Fruit fly (Drosophila melanogaster) whole organism, embryonic: ENCODE results near the gene CG32373.

Experiments used
- ATbp ChIP-seq: fragments of 200-800 bp; sonication (Bioruptor generic); optimal IDR thresholded peaks from 2 replicates; lab custom pipeline; 2017; ENCODE audit warnings: missing biosample characterization, mild to moderate bottlenecking, missing genetic modification characterization, missing genetic modification reagents
- Ada2b ChIP-seq: fragments of 200-800 bp; sonication (Bioruptor generic); IDR thresholded peaks from 2 replicates; pipeline ENCODE4 v1.3.6; 2022; ENCODE audit warnings: missing biosample characterization, missing genetic modification characterization
- CG10366 ChIP-seq: fragments of 200-800 bp; sonication (Bioruptor generic); IDR thresholded peaks from 2 replicates; pipeline ENCODE4 v1.3.6; 2022; ENCODE audit warnings: missing biosample characterization, missing genetic modification characterization
- CG13287 ChIP-seq: fragments of 200-800 bp; sonication (Bioruptor generic); IDR thresholded peaks from 2 replicates; pipeline ENCODE4 v1.3.6; 2022; ENCODE audit warnings: missing biosample characterization, missing genetic modification characterization; ENCODE audit not compliant: partially characterized antibody
- CG13775 ChIP-seq: fragments of 200-800 bp; sonication (Bioruptor generic); optimal IDR thresholded peaks from 3 replicates; lab custom pipeline; 2017; ENCODE audit warnings: missing biosample characterization, mild to moderate bottlenecking, missing genetic modification characterization
- CG14014 ChIP-seq: fragments of 200-800 bp; sonication (Bioruptor generic); IDR thresholded peaks from 2 replicates; pipeline ENCODE4 v1.3.6; 2022; ENCODE audit warnings: missing biosample characterization, missing genetic modification characterization
- CG15073 ChIP-seq: fragments of 200-800 bp; sonication (Bioruptor generic); optimal IDR thresholded peaks from 2 replicates; lab custom pipeline; 2016; ENCODE audit warnings: missing biosample characterization, missing genetic modification characterization
- CG1602 ChIP-seq: fragments of 200-800 bp; sonication (Bioruptor generic); optimal IDR thresholded peaks from 3 replicates; lab custom pipeline; 2016; ENCODE audit warnings: missing biosample characterization, missing genetic modification characterization
- CG1792 ChIP-seq: fragments of 200-800 bp; sonication (Bioruptor generic); optimal IDR thresholded peaks from 2 replicates; lab custom pipeline; 2016; ENCODE audit warnings: missing biosample characterization, missing genetic modification characterization
- CG2129 ChIP-seq: fragments of 200-800 bp; sonication (Bioruptor generic); IDR thresholded peaks from 2 replicates; pipeline ENCODE4 v1.3.6; 2022; ENCODE audit warnings: missing biosample characterization, missing genetic modification characterization; ENCODE audit not compliant: partially characterized antibody
- CG2875 ChIP-seq: fragments of 200-800 bp; sonication (Bioruptor generic); optimal IDR thresholded peaks from 2 replicates; lab custom pipeline; 2017; ENCODE audit warnings: missing biosample characterization, mild to moderate bottlenecking, missing genetic modification characterization, missing genetic modification reagents
- CG31224 ChIP-seq: fragments of 200-800 bp; sonication (Bioruptor generic); IDR thresholded peaks from 2 replicates; pipeline ENCODE4 v1.3.6; 2022; ENCODE audit warnings: missing biosample characterization, missing genetic modification characterization
- CG3163 ChIP-seq: fragments of 200-800 bp; sonication (Bioruptor generic); optimal IDR thresholded peaks from 3 replicates; lab custom pipeline; 2016; ENCODE audit warnings: missing biosample characterization, missing genetic modification characterization
- CG32767 ChIP-seq: fragments of 200-800 bp; sonication (Bioruptor generic); IDR thresholded peaks from 2 replicates; pipeline ENCODE4 v1.3.6; 2022; ENCODE audit warnings: missing biosample characterization, missing genetic modification characterization
- CG34224 ChIP-seq: fragments of 200-800 bp; sonication (Bioruptor generic); IDR thresholded peaks from 3 replicates; pipeline ENCODE4 v1.3.6; 2022; ENCODE audit warnings: missing biosample characterization, missing genetic modification characterization; ENCODE audit not compliant: partially characterized antibody
- CG3995 ChIP-seq: fragments of 200-800 bp; sonication (Bioruptor generic); optimal IDR thresholded peaks from 3 replicates; lab custom pipeline; 2016; ENCODE audit warnings: missing biosample characterization, missing genetic modification characterization
- CG4360 ChIP-seq: fragments of 200-800 bp; sonication (Bioruptor generic); IDR thresholded peaks from 2 replicates; pipeline ENCODE4 v1.3.6; 2022; ENCODE audit warnings: missing biosample characterization, missing genetic modification characterization
- CG4820 ChIP-seq: fragments of 200-800 bp; sonication (Bioruptor generic); optimal IDR thresholded peaks from 3 replicates; lab custom pipeline; 2016; ENCODE audit warnings: missing biosample characterization, missing genetic modification characterization
- CG6654 ChIP-seq: fragments of 200-800 bp; sonication (Bioruptor generic); optimal IDR thresholded peaks from 2 replicates; lab custom pipeline; 2017; ENCODE audit warnings: missing biosample characterization, mild to moderate bottlenecking, missing genetic modification characterization
- CG8388 ChIP-seq: fragments of 200-800 bp; sonication (Bioruptor generic); optimal IDR thresholded peaks from 2 replicates; lab custom pipeline; 2019; ENCODE audit warnings: missing biosample characterization, mild to moderate bottlenecking, missing genetic modification characterization, moderate library complexity
- CG9932 ChIP-seq: fragments of 200-800 bp; sonication (Bioruptor generic); IDR thresholded peaks from 2 replicates; pipeline ENCODE4 v1.3.6; 2022; ENCODE audit warnings: missing biosample characterization, missing genetic modification characterization
- CoRest ChIP-seq: fragments of 200-800 bp; sonication (Bioruptor generic); optimal IDR thresholded peaks from 3 replicates; lab custom pipeline; 2018; ENCODE audit warnings: missing biosample characterization, mild to moderate bottlenecking, missing genetic modification characterization, moderate library complexity
- Ets65A ChIP-seq: fragments of 200-800 bp; sonication (Bioruptor generic); peaks from one replicate; lab custom pipeline; 2016; ENCODE audit warnings: missing biosample characterization, missing genetic modification characterization
- Med ChIP-seq: fragments of 200-800 bp; sonication (Bioruptor generic); peaks from one replicate; lab custom pipeline; 2016; ENCODE audit warnings: missing biosample characterization, missing genetic modification characterization, mild to moderate bottlenecking, inconsistent platforms, moderate library complexity
- Opbp ChIP-seq: fragments of 200-800 bp; sonication (Bioruptor generic); IDR thresholded peaks from 3 replicates; pipeline ENCODE4 v1.3.6; 2022; ENCODE audit warnings: missing biosample characterization, missing genetic modification characterization; ENCODE audit not compliant: partially characterized antibody
- Pdp1 ChIP-seq, 2 experiments: fragments of 200-800 bp; sonication (Bioruptor generic); optimal IDR thresholded peaks; 3 replicates each; lab custom pipeline; 2016; ENCODE audit warnings: missing biosample characterization in 2 of 2, missing genetic modification characterization in 2 of 2, mild to moderate bottlenecking in 1 of 2, moderate library complexity in 1 of 2
- Side ChIP-seq: fragments of 200-800 bp; sonication (Bioruptor generic); optimal IDR thresholded peaks from 2 replicates; lab custom pipeline; 2016; ENCODE audit warnings: missing biosample characterization, missing genetic modification characterization
- Xrp1 ChIP-seq: fragments of 200-800 bp; sonication (Bioruptor generic); IDR thresholded peaks from 2 replicates; pipeline ENCODE4 v1.3.6; 2022; ENCODE audit warnings: missing biosample characterization, missing genetic modification characterization
- ara ChIP-seq: fragments of 200-800 bp; sonication (Bioruptor generic); IDR thresholded peaks from 2 replicates; pipeline ENCODE4 v1.3.6; 2022; ENCODE audit warnings: missing biosample characterization, missing genetic modification characterization
- ato ChIP-seq: fragments of 200-800 bp; sonication (Bioruptor generic); IDR thresholded peaks from 2 replicates; pipeline ENCODE4 v1.3.6; 2022; ENCODE audit warnings: missing biosample characterization, missing genetic modification characterization; ENCODE audit not compliant: partially characterized antibody
- corto ChIP-seq: fragments of 200-800 bp; sonication (Bioruptor generic); optimal IDR thresholded peaks from 2 replicates; lab custom pipeline; 2016; ENCODE audit warnings: missing biosample characterization, mild to moderate bottlenecking, missing genetic modification characterization, moderate library complexity
- dan ChIP-seq: fragments of 200-800 bp; sonication (Bioruptor generic); IDR thresholded peaks from 2 replicates; pipeline ENCODE4 v1.3.6; 2022; ENCODE audit warnings: missing biosample characterization, missing genetic modification characterization
- fd64A ChIP-seq: fragments of 200-800 bp; sonication (Bioruptor generic); optimal IDR thresholded peaks from 3 replicates; lab custom pipeline; 2018; ENCODE audit warnings: missing biosample characterization, mild to moderate bottlenecking, missing genetic modification characterization
- gem ChIP-seq: fragments of 200-800 bp; sonication (Bioruptor generic); optimal IDR thresholded peaks from 2 replicates; lab custom pipeline; 2019; ENCODE audit warnings: missing biosample characterization, mild to moderate bottlenecking, missing genetic modification characterization, moderate library complexity
- lola ChIP-seq, 3 experiments: fragments of >200 bp in 2 of 3; fragments of 200-800 bp in 1 of 3; sonication (Bioruptor generic) in 1 of 3; optimal IDR thresholded peaks; 2 replicates each; lab custom pipeline; 2017 to 2019; ENCODE audit warnings: missing biosample characterization in 3 of 3, missing genetic modification characterization in 3 of 3, mild to moderate bottlenecking in 1 of 3, moderate library complexity in 1 of 3
- lov ChIP-seq, 2 experiments: fragments of 200-800 bp in 1 of 2; fragments of >200 bp in 1 of 2; sonication (Bioruptor generic) in 1 of 2; IDR thresholded peaks in 1 of 2; optimal IDR thresholded peaks in 1 of 2; 2 replicates in 1 of 2; 3 replicates in 1 of 2; pipeline versions ENCODE4 v1.3.6 to Lab custom; 2017 to 2022; ENCODE audit warnings: missing biosample characterization in 1 of 2, missing genetic modification characterization in 1 of 2
- mirr ChIP-seq: fragments of 200-800 bp; sonication (Bioruptor generic); optimal IDR thresholded peaks from 3 replicates; lab custom pipeline; 2018; ENCODE audit warnings: missing biosample characterization, mild to moderate bottlenecking, missing genetic modification characterization
- nom ChIP-seq: fragments of 200-800 bp; sonication (Bioruptor generic); optimal IDR thresholded peaks from 2 replicates; lab custom pipeline; 2017; ENCODE audit warnings: missing biosample characterization, missing genetic modification characterization, mild to moderate bottlenecking, moderate library complexity, missing genetic modification reagents
- onecut ChIP-seq: fragments of 200-800 bp; sonication (Bioruptor generic); IDR thresholded peaks from 2 replicates; pipeline ENCODE4 v1.3.6; 2022; ENCODE audit warnings: missing biosample characterization, missing genetic modification characterization
- row ChIP-seq: fragments of 200-800 bp; sonication (Bioruptor generic); IDR thresholded peaks from 3 replicates; pipeline ENCODE4 v1.3.6; 2022; ENCODE audit warnings: missing biosample characterization, missing genetic modification characterization
- sens ChIP-seq: fragments of 200-800 bp; sonication (Bioruptor generic); peaks from one replicate; lab custom pipeline; 2016; ENCODE audit warnings: missing biosample characterization, missing genetic modification characterization
- sima ChIP-seq: fragments of 200-800 bp; sonication (Bioruptor generic); optimal IDR thresholded peaks from 2 replicates; lab custom pipeline; 2016; ENCODE audit warnings: missing biosample characterization, missing genetic modification characterization
- sisA ChIP-seq: fragments of 200-800 bp; sonication (Bioruptor generic); IDR thresholded peaks from 2 replicates; pipeline ENCODE4 v1.3.6; 2022; ENCODE audit warnings: missing biosample characterization, missing genetic modification characterization
- slbo ChIP-seq: fragments of 200-800 bp; sonication (Bioruptor generic); IDR thresholded peaks from 2 replicates; pipeline ENCODE4 v1.3.6; 2022; ENCODE audit warnings: missing biosample characterization, missing genetic modification characterization
- tap ChIP-seq: fragments of 200-800 bp; optimal IDR thresholded peaks from 3 replicates; lab custom pipeline; 2019; ENCODE audit warnings: missing biosample characterization, mild to moderate bottlenecking, missing genetic modification characterization, moderate library complexity
- tin ChIP-seq: fragments of 200-800 bp; sonication (Bioruptor generic); optimal IDR thresholded peaks from 3 replicates; lab custom pipeline; 2016; ENCODE audit warnings: missing biosample characterization, missing genetic modification characterization
- vnd ChIP-seq: fragments of 200-800 bp; sonication (Bioruptor generic); IDR thresholded peaks from 3 replicates; pipeline ENCODE4 v1.3.6; 2022; ENCODE audit warnings: missing biosample characterization, missing genetic modification characterization; ENCODE audit not compliant: partially characterized antibody

The CG32373 gene

DNA sequence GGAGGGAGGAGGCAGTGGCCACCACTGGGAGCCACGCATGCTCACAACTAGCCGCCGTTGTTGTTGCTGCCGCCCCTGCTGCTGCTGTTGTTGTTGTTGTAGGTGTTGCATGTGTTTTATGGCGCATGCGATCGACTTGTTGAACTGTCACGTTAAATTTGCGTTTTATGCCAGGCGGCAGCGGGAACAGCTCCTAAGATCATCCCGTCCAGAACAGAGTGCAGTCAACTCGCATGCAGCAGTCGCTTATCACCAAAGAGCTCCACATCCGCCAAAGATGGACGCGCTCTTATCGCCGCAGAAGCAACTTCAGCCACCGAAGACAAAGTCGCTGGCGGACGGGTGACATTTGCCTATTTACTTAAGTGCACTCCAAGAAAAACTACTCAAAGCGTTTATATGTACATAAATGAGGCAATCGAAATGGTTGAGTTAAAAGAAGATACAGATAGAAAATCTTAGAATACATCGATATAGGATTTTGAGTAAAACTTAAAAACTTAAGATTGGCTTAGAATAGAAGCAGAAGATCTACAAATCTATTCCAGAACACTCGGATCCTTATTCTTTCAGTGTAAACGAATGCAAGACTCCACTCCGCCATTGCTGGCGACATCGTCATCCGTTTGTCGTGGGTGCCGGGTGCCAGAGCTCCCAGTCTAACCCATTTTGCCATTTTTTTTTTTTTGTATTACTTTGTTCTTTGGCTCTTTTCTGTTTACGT is 17.6 kb upstream of the CG32373 start (continued):
- TF ChIP-seq ara (GFP tag; lab: Robert Waterston, UW): no peak
- TF ChIP-seq sens (GFP tag; lab: Kevin White, UChicago): peak; percentile 79
- TF ChIP-seq Xrp1: 0 out of 2 replicates have a peak, but pooled peaks have one; percentile 23
- peak; percentile 17 for TF ChIP-seq CG8388 (GFP tag; lab: Kevin White, UChicago)
- TF ChIP-seq CG4360 (GFP tag; lab: Robert Waterston, UW): peak; percentile 78
- TF ChIP-seq Ets65A: peak; percentile 75

DNA sequence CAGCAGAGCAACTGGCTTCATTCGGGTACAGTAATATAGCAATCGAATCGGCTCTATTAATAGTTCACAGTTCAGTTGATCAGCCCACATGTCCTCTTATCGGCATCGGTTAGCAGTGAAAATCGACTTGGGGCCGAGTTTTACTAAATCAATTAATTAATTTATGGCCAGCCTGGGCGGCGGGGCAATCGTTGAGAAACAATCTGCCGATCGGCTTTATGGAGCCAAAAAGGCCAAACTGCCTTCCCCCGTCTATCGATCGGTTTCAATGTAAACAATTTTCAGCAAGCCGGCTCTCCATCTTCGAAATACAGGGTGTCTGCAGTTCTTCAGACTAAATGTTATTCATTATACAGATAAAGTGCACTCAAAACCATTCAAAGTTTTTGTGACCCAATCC is 16.7 kb upstream of the CG32373 start:
- TF ChIP-seq CG13287 (GFP tag; lab: Robert Waterston, UW) (no peak), CG3995 (GFP tag; lab: Kevin White, UChicago) (no peak), ato (GFP tag; lab: Robert Waterston, UW) (no peak), CG2129 (GFP tag; lab: Robert Waterston, UW) (no peak), Pdp1 (GFP tag; optimal IDR thresholded peaks at IDR 0.05; lab: Kevin White, UChicago) (peak in 1 of 2 experiments; percentile 40), slbo (GFP tag; lab: Robert Waterston, UW) (peak; percentile 34; the same call in 1 of the 2 replicates), onecut (GFP tag; lab: Robert Waterston, UW) (peak; percentile 12; the same call in 1 of the 2 replicates), CoRest (tag; lab: Kevin White, UChicago) (no peak), CG10366 (GFP tag; lab: Robert Waterston, UW) (peak; percentile 37; the same call in 1 of the 2 replicates), CG32767 (GFP tag; lab: Robert Waterston, UW) (no peak), Med (GFP tag; lab: Kevin White, UChicago) (peak; percentile 7), nom (GFP tag; lab: Kevin White, UChicago) (no peak), tin (GFP tag; lab: Kevin White, UChicago) (no peak), CG6654 (GFP tag; lab: Kevin White, UChicago) (no peak), gem (tag; lab: Kevin White, UChicago) (no peak), CG34224 (GFP tag; lab: Robert Waterston, UW) (no peak), CG14014 (GFP tag; lab: Robert Waterston, UW) (no peak), ATbp (GFP tag; lab: Kevin White, UChicago) (no peak), fd64A (no peak), dan (GFP tag; lab: Robert Waterston, UW) (no peak), CG2875 (GFP tag; lab: Kevin White, UChicago) (no peak), CG4820 (no peak), sisA (GFP tag; lab: Robert Waterston, UW) (no peak), CG1602 (no peak), lola (GFP tag; optimal IDR thresholded peaks at IDR 0.05; lab: Kevin White, UChicago) (no peak), CG3163 (GFP tag; lab: Kevin White, UChicago) (no peak), sima (GFP tag; lab: Kevin White, UChicago) (no peak), Ada2b (GFP tag; lab: Robert Waterston, UW) (peak; percentile 32; the same call in 1 of the 2 replicates), CG1792 (GFP tag; lab: Kevin White, UChicago) (no peak), corto (no peak), row (0 out of 3 replicates have a peak, but pooled peaks have one; percentile 11), vnd (GFP tag; lab: Robert Waterston, UW) (no peak), CG15073 (no peak), Opbp (GFP tag; lab: Robert Waterston, UW) (no peak), CG9932 (peak; percentile 17; the same call in 1 of the 2 replicates), CG31224 (GFP tag; lab: Robert Waterston, UW) (no peak), mirr (no peak), lov (optimal IDR thresholded peaks at IDR 0.05; lab: Kevin White, UChicago) (no peak), lov (GFP tag; IDR thresholded peaks at IDR 0.05; lab: Robert Waterston, UW) (no peak), CG13775 (GFP tag; lab: Kevin White, UChicago) (no peak), Side (GFP tag; lab: Kevin White, UChicago) (no peak), tap (no peak)
